Fruit fly (Drosophila melanogaster) whole organism, embryonic: ENCODE measurements around the gene Srpk79D.

ENCODE experiments used
- CG10147 ChIP-seq: fragments of 200-800 bp; sonication (Bioruptor generic); optimal IDR thresholded peaks from 2 replicates; lab custom pipeline; 2019; ENCODE audit warnings: missing biosample characterization, mild to moderate bottlenecking, missing genetic modification characterization, moderate library complexity
- CG10209 ChIP-seq: fragments of 200-800 bp; sonication (Bioruptor generic); optimal IDR thresholded peaks from 3 replicates; lab custom pipeline; 2017; ENCODE audit warnings: missing biosample characterization, mild to moderate bottlenecking, missing genetic modification characterization, missing genetic modification reagents
- CG10543 ChIP-seq: fragments of 200-800 bp; sonication (Bioruptor generic); optimal IDR thresholded peaks from 3 replicates; lab custom pipeline; 2017; ENCODE audit warnings: missing biosample characterization, mild to moderate bottlenecking, missing genetic modification characterization, moderate library complexity
- CG11085 ChIP-seq: fragments of 200-800 bp; sonication (Bioruptor generic); IDR thresholded peaks from 2 replicates; pipeline ENCODE4 v1.3.6; 2022; ENCODE audit warnings: missing biosample characterization, missing genetic modification characterization
- CG15696 ChIP-seq: fragments of 200-800 bp; sonication (Bioruptor generic); optimal IDR thresholded peaks from 2 replicates; lab custom pipeline; 2019; ENCODE audit warnings: missing biosample characterization, mild to moderate bottlenecking, missing genetic modification characterization, moderate library complexity
- CG17361 ChIP-seq: fragments of 200-800 bp; sonication (Bioruptor generic); IDR thresholded peaks from 3 replicates; pipeline ENCODE4 v1.3.6; 2022; ENCODE audit warnings: missing biosample characterization, missing genetic modification characterization
- CG17912 ChIP-seq: fragments of 200-800 bp; sonication (Bioruptor generic); optimal IDR thresholded peaks from 2 replicates; lab custom pipeline; 2018; ENCODE audit warnings: missing biosample characterization, mild to moderate bottlenecking, missing genetic modification characterization
- CG2202 ChIP-seq: fragments of 200-800 bp; sonication (Bioruptor generic); optimal IDR thresholded peaks from 2 replicates; lab custom pipeline; 2018; ENCODE audit warnings: missing biosample characterization, mild to moderate bottlenecking, missing genetic modification characterization
- CG2875 ChIP-seq: fragments of 200-800 bp; sonication (Bioruptor generic); optimal IDR thresholded peaks from 2 replicates; lab custom pipeline; 2017; ENCODE audit warnings: missing biosample characterization, mild to moderate bottlenecking, missing genetic modification characterization, missing genetic modification reagents
- CG2889 ChIP-seq: fragments of 200-800 bp; sonication (Bioruptor generic); IDR thresholded peaks from 3 replicates; pipeline ENCODE4 v1.3.6; 2022; ENCODE audit warnings: missing biosample characterization, missing genetic modification characterization
- CG31224 ChIP-seq: fragments of 200-800 bp; sonication (Bioruptor generic); IDR thresholded peaks from 2 replicates; pipeline ENCODE4 v1.3.6; 2022; ENCODE audit warnings: missing biosample characterization, missing genetic modification characterization
- CG33213 ChIP-seq: fragments of 200-800 bp; sonication (Bioruptor generic); optimal IDR thresholded peaks from 3 replicates; lab custom pipeline; 2016; ENCODE audit warnings: missing biosample characterization, missing genetic modification characterization
- CG43689 ChIP-seq: fragments of 200-800 bp; sonication (Bioruptor generic); IDR thresholded peaks from 2 replicates; pipeline ENCODE4 v1.3.6; 2022; ENCODE audit warnings: missing biosample characterization, missing genetic modification characterization
- CG6854 ChIP-seq: fragments of 200-800 bp; sonication (Bioruptor generic); optimal IDR thresholded peaks from 3 replicates; lab custom pipeline; 2017; ENCODE audit warnings: missing biosample characterization, mild to moderate bottlenecking, missing genetic modification characterization
- CG9437 ChIP-seq: fragments of 200-800 bp; sonication (Bioruptor generic); optimal IDR thresholded peaks from 2 replicates; lab custom pipeline; 2018; ENCODE audit warnings: missing biosample characterization, mild to moderate bottlenecking, missing genetic modification characterization
- CG9932 ChIP-seq: fragments of 200-800 bp; sonication (Bioruptor generic); IDR thresholded peaks from 2 replicates; pipeline ENCODE4 v1.3.6; 2022; ENCODE audit warnings: missing biosample characterization, missing genetic modification characterization
- Doc2 ChIP-seq: fragments of 200-800 bp; sonication (Bioruptor generic); IDR thresholded peaks from 2 replicates; pipeline ENCODE4 v1.3.6; 2022; ENCODE audit warnings: missing biosample characterization, missing genetic modification characterization
- E2f1 ChIP-seq: fragments of 200-800 bp; sonication (Bioruptor generic); IDR thresholded peaks from 2 replicates; pipeline ENCODE4 v1.3.6; 2022; ENCODE audit warnings: missing biosample characterization, missing genetic modification characterization
- ERR ChIP-seq: fragments of 200-800 bp; sonication (Bioruptor generic); optimal IDR thresholded peaks from 2 replicates; lab custom pipeline; 2016; ENCODE audit warnings: missing biosample characterization, missing genetic modification characterization
- Fer1 ChIP-seq: fragments of 200-800 bp; sonication (Bioruptor generic); optimal IDR thresholded peaks from 2 replicates; lab custom pipeline; 2017; ENCODE audit warnings: missing biosample characterization, mild to moderate bottlenecking, missing genetic modification characterization
- Gsc ChIP-seq: fragments of 200-800 bp; sonication (Bioruptor generic); IDR thresholded peaks from 2 replicates; pipeline ENCODE4 v1.3.6; 2022; ENCODE audit warnings: missing biosample characterization, missing genetic modification characterization
- H2.0 ChIP-seq: fragments of 200-800 bp; sonication (Bioruptor generic); IDR thresholded peaks from 2 replicates; pipeline ENCODE4 v1.3.6; 2022; ENCODE audit warnings: missing biosample characterization, missing genetic modification characterization
- HLH54F ChIP-seq: fragments of 200-800 bp; sonication (Bioruptor generic); optimal IDR thresholded peaks from 3 replicates; lab custom pipeline; 2016; ENCODE audit warnings: missing biosample characterization, missing genetic modification characterization
- HLHmδ ChIP-seq: fragments of 200-800 bp; sonication (Bioruptor generic); optimal IDR thresholded peaks from 2 replicates; lab custom pipeline; 2018; ENCODE audit warnings: missing biosample characterization, mild to moderate bottlenecking, missing genetic modification characterization, moderate library complexity
- Lpt ChIP-seq: fragments of >200 bp; optimal IDR thresholded peaks from 2 replicates; lab custom pipeline; 2018; ENCODE audit warnings: missing biosample characterization, missing genetic modification characterization
- Max ChIP-seq: fragments of 200-800 bp; sonication (Bioruptor generic); optimal IDR thresholded peaks from 2 replicates; lab custom pipeline; 2016; ENCODE audit warnings: missing biosample characterization, mild to moderate bottlenecking, missing genetic modification characterization
- NK7.1 ChIP-seq: fragments of 200-800 bp; sonication (Bioruptor generic); optimal IDR thresholded peaks from 3 replicates; lab custom pipeline; 2016; ENCODE audit warnings: missing biosample characterization, missing genetic modification characterization
- NfI ChIP-seq: fragments of 200-800 bp; sonication (Bioruptor generic); optimal IDR thresholded peaks from 3 replicates; lab custom pipeline; 2018; ENCODE audit warnings: missing biosample characterization, mild to moderate bottlenecking, missing genetic modification characterization, moderate library complexity
- Poxn ChIP-seq: fragments of 200-800 bp; sonication (Bioruptor generic); IDR thresholded peaks from 2 replicates; pipeline ENCODE4 v1.3.6; 2022; ENCODE audit warnings: missing biosample characterization, missing genetic modification characterization
- Usf ChIP-seq: fragments of 200-800 bp; sonication (Bioruptor generic); optimal IDR thresholded peaks from 2 replicates; lab custom pipeline; 2017; ENCODE audit warnings: missing genotype, missing biosample characterization, missing genetic modification characterization
- Vsx1 ChIP-seq: fragments of 200-800 bp; sonication (Bioruptor generic); optimal IDR thresholded peaks from 2 replicates; lab custom pipeline; 2017; ENCODE audit warnings: missing biosample characterization, mild to moderate bottlenecking, missing genetic modification characterization, missing genetic modification reagents
- abd-A ChIP-seq: fragments of 200-800 bp; sonication (Bioruptor generic); optimal IDR thresholded peaks from 3 replicates; lab custom pipeline; 2019; ENCODE audit warnings: missing biosample characterization, mild to moderate bottlenecking, missing genetic modification characterization, moderate library complexity
- cad ChIP-seq: fragments of >200 bp; optimal IDR thresholded peaks from 2 replicates; lab custom pipeline; 2017; ENCODE audit warnings: missing biosample characterization, missing genetic modification characterization
- chn ChIP-seq: fragments of 200-800 bp; sonication (Bioruptor generic); optimal IDR thresholded peaks from 2 replicates; lab custom pipeline; 2016; ENCODE audit warnings: missing biosample characterization, missing genetic modification characterization
- dati ChIP-seq: fragments of 200-800 bp; sonication (Bioruptor generic); IDR thresholded peaks from 2 replicates; pipeline ENCODE4 v1.3.6; 2022; ENCODE audit warnings: missing biosample characterization, missing genetic modification characterization
- dpn ChIP-seq, 2 experiments: fragments of 200-800 bp; sonication (Bioruptor generic); optimal IDR thresholded peaks; 3 replicates each; lab custom pipeline; 2016; ENCODE audit warnings: missing biosample characterization in 2 of 2, missing genetic modification characterization in 2 of 2
- en ChIP-seq: fragments of 200-800 bp; sonication (Bioruptor generic); optimal IDR thresholded peaks from 2 replicates; lab custom pipeline; 2016; ENCODE audit warnings: missing biosample characterization, missing genetic modification characterization
- jumu ChIP-seq: fragments of 200-800 bp; sonication (Bioruptor generic); optimal IDR thresholded peaks from 3 replicates; lab custom pipeline; 2016; ENCODE audit warnings: missing biosample characterization, missing genetic modification characterization
- maf-S ChIP-seq: fragments of 200-800 bp; sonication (Bioruptor generic); optimal IDR thresholded peaks from 2 replicates; lab custom pipeline; 2016; ENCODE audit warnings: missing biosample characterization, missing genetic modification characterization
- p53 ChIP-seq: fragments of 200-800 bp; sonication (Bioruptor generic); optimal IDR thresholded peaks from 2 replicates; lab custom pipeline; 2016; ENCODE audit warnings: missing biosample characterization, missing genetic modification characterization
- pho ChIP-seq: fragments of 200-800 bp; sonication (Bioruptor generic); optimal IDR thresholded peaks from 2 replicates; lab custom pipeline; 2016; ENCODE audit warnings: missing biosample characterization, missing genetic modification characterization
- phol ChIP-seq: fragments of 200-800 bp; sonication (Bioruptor generic); optimal IDR thresholded peaks from 3 replicates; lab custom pipeline; 2018; ENCODE audit warnings: missing biosample characterization, mild to moderate bottlenecking, missing genetic modification characterization, moderate library complexity
- pum ChIP-seq: fragments of 200-800 bp; sonication (Bioruptor generic); optimal IDR thresholded peaks from 2 replicates; lab custom pipeline; 2016; ENCODE audit warnings: missing biosample characterization, missing genetic modification characterization
- sima ChIP-seq: fragments of 200-800 bp; sonication (Bioruptor generic); optimal IDR thresholded peaks from 2 replicates; lab custom pipeline; 2016; ENCODE audit warnings: missing biosample characterization, missing genetic modification characterization
- slbo ChIP-seq: fragments of 200-800 bp; sonication (Bioruptor generic); IDR thresholded peaks from 2 replicates; pipeline ENCODE4 v1.3.6; 2022; ENCODE audit warnings: missing biosample characterization, missing genetic modification characterization
- sna ChIP-seq: fragments of 200-800 bp; sonication (Bioruptor generic); IDR thresholded peaks from 2 replicates; pipeline ENCODE4 v1.3.6; 2022; ENCODE audit warnings: missing biosample characterization, missing genetic modification characterization; ENCODE audit not compliant: partially characterized antibody
- sug ChIP-seq: fragments of 200-800 bp; optimal IDR thresholded peaks from 2 replicates; lab custom pipeline; 2019; ENCODE audit warnings: missing biosample characterization, mild to moderate bottlenecking, missing genetic modification characterization, moderate library complexity
- tgo ChIP-seq: fragments of 200-800 bp; sonication (Bioruptor generic); IDR thresholded peaks from 3 replicates; pipeline ENCODE4 v1.3.6; 2022; ENCODE audit warnings: missing biosample characterization, missing genetic modification characterization
- tll ChIP-seq, 2 experiments: fragments of 200-800 bp in 1 of 2; fragments of >200 bp in 1 of 2; sonication (Bioruptor generic) in 1 of 2; optimal IDR thresholded peaks; 2 replicates each; lab custom pipeline; 2017 to 2019; ENCODE audit warnings: missing biosample characterization in 2 of 2, missing genetic modification characterization in 2 of 2, mild to moderate bottlenecking in 1 of 2, moderate library complexity in 1 of 2
- tup ChIP-seq: fragments of 200-800 bp; sonication (Bioruptor generic); optimal IDR thresholded peaks from 2 replicates; lab custom pipeline; 2016; ENCODE audit warnings: missing biosample characterization, mild to moderate bottlenecking, missing genetic modification characterization, moderate library complexity
- unc-4 ChIP-seq: fragments of 200-800 bp; sonication (Bioruptor generic); IDR thresholded peaks from 2 replicates; pipeline ENCODE4 v1.3.6; 2022; ENCODE audit warnings: missing biosample characterization, missing genetic modification characterization; ENCODE audit not compliant: partially characterized antibody
- zf30C ChIP-seq: fragments of 200-800 bp; sonication (Bioruptor generic); optimal IDR thresholded peaks from 3 replicates; lab custom pipeline; 2018; ENCODE audit warnings: missing biosample characterization, mild to moderate bottlenecking, missing genetic modification characterization

Gene Srpk79D

dm6 chr3L:22266535-22266934, 7.2 kb upstream of the Srpk79D start, which contains the start of gene CG11523 (continued):
- TF ChIP-seq Doc2 (GFP tag; lab: Robert Waterston, UW): no peak
- peak; percentile 42; the same call in 1 of the 2 replicates for TF ChIP-seq CG9932
- no peak for TF ChIP-seq CG10209 (GFP tag; lab: Kevin White, UChicago)
- no peak for TF ChIP-seq CG10543 (GFP tag; lab: Kevin White, UChicago)
- no peak for TF ChIP-seq jumu (GFP tag; lab: Kevin White, UChicago)
- TF ChIP-seq NfI (GFP tag; lab: Kevin White, UChicago): no peak
- no peak for TF ChIP-seq zf30C
- TF ChIP-seq CG2202 (tag; lab: Kevin White, UChicago): no peak
- peak; percentile 18 for TF ChIP-seq pho (GFP tag; lab: Kevin White, UChicago)
- no peak for TF ChIP-seq CG2875 (GFP tag; lab: Kevin White, UChicago)
- no peak for TF ChIP-seq maf-S (GFP tag; lab: Kevin White, UChicago)
- peak; percentile 23 for TF ChIP-seq HLH54F (GFP tag; lab: Kevin White, UChicago)
- no peak for TF ChIP-seq p53 (GFP tag; lab: Kevin White, UChicago)
- no peak for TF ChIP-seq CG11085 (GFP tag; lab: Robert Waterston, UW)
- no peak for TF ChIP-seq sna (GFP tag; lab: Robert Waterston, UW)
- no peak for TF ChIP-seq Usf
- TF ChIP-seq CG2889 (GFP tag; lab: Robert Waterston, UW): no peak
- peak; percentile 33 for TF ChIP-seq CG33213 (GFP tag; lab: Kevin White, UChicago)
- no peak for TF ChIP-seq CG15696
- no peak for TF ChIP-seq dati (GFP tag; lab: Robert Waterston, UW)
- no peak for TF ChIP-seq Gsc (GFP tag; lab: Robert Waterston, UW)
- no peak for TF ChIP-seq Lpt
- no peak for TF ChIP-seq sima (GFP tag; lab: Kevin White, UChicago)
- TF ChIP-seq unc-4 (GFP tag; lab: Robert Waterston, UW): no peak; the same call in 1 of the 2 replicates
- no peak for TF ChIP-seq Vsx1 (GFP tag; lab: Kevin White, UChicago)
- no peak for TF ChIP-seq CG31224 (GFP tag; lab: Robert Waterston, UW)
- 0 out of 2 replicates have a peak, but pooled peaks have one; percentile 13 for TF ChIP-seq slbo (GFP tag; lab: Robert Waterston, UW)
- no peak for TF ChIP-seq NK7.1 (GFP tag; lab: Kevin White, UChicago)
- TF ChIP-seq dpn (GFP tag; optimal IDR thresholded peaks at IDR 0.05; lab: Kevin White, UChicago): no peak
- TF ChIP-seq CG17361 (GFP tag; lab: Robert Waterston, UW): no peak
- no peak for TF ChIP-seq CG6854
- no peak for TF ChIP-seq Fer1
- TF ChIP-seq en (GFP tag; lab: Kevin White, UChicago): no peak
- TF ChIP-seq pum: no peak
- no peak for TF ChIP-seq abd-A (tag; lab: Kevin White, UChicago)
- TF ChIP-seq ERR (GFP tag; lab: Kevin White, UChicago): no peak
- TF ChIP-seq E2f1 (GFP tag; lab: Robert Waterston, UW): no peak
- TF ChIP-seq tup (GFP tag; lab: Kevin White, UChicago): no peak
- no peak for TF ChIP-seq chn (GFP tag; lab: Kevin White, UChicago)
- peak; percentile 3 for TF ChIP-seq CG10147
- TF ChIP-seq phol (tag; lab: Kevin White, UChicago): peak; percentile 62
- no peak for TF ChIP-seq Poxn (GFP tag; lab: Robert Waterston, UW)
- peak; percentile 32 for TF ChIP-seq sug (tag; lab: Kevin White, UChicago)
- TF ChIP-seq tll (GFP tag; optimal IDR thresholded peaks at IDR 0.05; lab: Kevin White, UChicago): no peak
- TF ChIP-seq CG9437 (GFP tag; lab: Kevin White, UChicago): no peak
- no peak for TF ChIP-seq CG17912 (GFP tag; lab: Kevin White, UChicago)
- TF ChIP-seq H2.0: no peak
- TF ChIP-seq HLHmδ: peak; percentile 38
- no peak for TF ChIP-seq cad (GFP tag; lab: Kevin White, UChicago)
- TF ChIP-seq tgo (GFP tag; lab: Robert Waterston, UW): no peak
- no peak for TF ChIP-seq Max (GFP tag; lab: Kevin White, UChicago)
- TF ChIP-seq CG43689 (GFP tag; lab: Robert Waterston, UW): no peak
